Fruit fly (Drosophila melanogaster): ENCODE measurements around the gene spict.

Gene spict

dm6 chr2L:12721794-12722315 is 17.3 kb downstream of the spict start, which contains the start of gene Pih1D1 (continued):
- TF ChIP-seq CG32264 (GFP tag; optimal IDR thresholded peaks at IDR 0.05) (peak; percentile 71), h (GFP tag; optimal IDR thresholded peaks at IDR 0.05) (peak; percentile 92), pan (optimal IDR thresholded peaks at IDR 0.05) (no peak), dmrt93B (GFP tag; optimal IDR thresholded peaks at IDR 0.05) (peak; percentile 96), GATAd (GFP tag; optimal IDR thresholded peaks at IDR 0.05) (peak; percentile 55), Hnf4 (GFP tag; optimal IDR thresholded peaks at IDR 0.05) (peak; percentile 85), jim (GFP tag; optimal IDR thresholded peaks at IDR 0.05) (no peak)

dm6 chr2L:12750060-12750459 is 45.5 kb downstream of the spict start:
- TF ChIP-seq Abd-B (GFP tag; optimal IDR thresholded peaks at IDR 0.05) (no peak), ey (GFP tag; optimal IDR thresholded peaks at IDR 0.05) (no peak), rgr (GFP tag; optimal IDR thresholded peaks at IDR 0.05) (no peak), Myc (optimal IDR thresholded peaks at IDR 0.05) (no peak), CrebA (GFP tag; optimal IDR thresholded peaks at IDR 0.05; ENCODE audit: borderline replicate concordance) (no peak), dmrt93B (GFP tag; optimal IDR thresholded peaks at IDR 0.05) (no peak), fru (GFP tag; optimal IDR thresholded peaks at IDR 0.05) (no peak)

Data from whole organism, wandering third instar larva.